Worm (Caenorhabditis elegans) whole organism, L4 larva: ENCODE results near the gene glr-2.

ENCODE experiments used
- gei-8 ChIP-seq: fragments of 200-800 bp; sonication (Bioruptor generic); optimal IDR thresholded peaks from 2 replicates; lab custom pipeline; 2018; ENCODE audit warnings: mild to moderate bottlenecking, missing genetic modification characterization, missing compliant biosample characterization
- lin-13 ChIP-seq: fragments of 150-350 bp; optimal IDR thresholded peaks from 2 replicates; lab custom pipeline; 2014; ENCODE audit warnings: missing biosample characterization, missing genetic modification reagents, missing genetic modification characterization
- unc-130 ChIP-seq: sonication (generic microtip); optimal IDR thresholded peaks from 2 replicates; lab custom pipeline; 2016; ENCODE audit warnings: missing genetic modification reagents, missing genetic modification characterization, missing compliant biosample characterization

DNA sequence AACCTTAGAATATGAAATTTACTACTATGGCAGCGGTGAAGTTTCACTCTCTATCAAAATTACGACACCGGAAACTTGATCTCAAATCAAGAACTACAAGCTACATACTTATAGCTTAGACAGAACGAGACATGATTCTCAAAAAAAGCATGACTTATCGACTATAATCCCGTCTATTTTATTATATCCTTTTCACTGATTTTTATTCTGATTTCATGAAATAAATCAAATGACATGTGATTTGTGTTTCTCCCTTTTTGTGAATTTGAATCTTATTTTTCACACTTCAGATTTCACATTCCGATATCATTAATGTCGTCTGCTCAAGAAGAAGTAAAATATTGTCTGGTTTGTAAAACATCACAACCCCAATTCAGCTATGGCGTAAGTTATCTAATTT lies 44.8 kb downstream of the glr-2 start, which contains the start of gene ZK418.11:
- TF ChIP-seq unc-130 (GFP tag; lab: Kevin White, UChicago) = no peak
- TF ChIP-seq lin-13 (GFP tag; lab: Kevin White, UChicago) = no peak
- no peak for TF ChIP-seq gei-8 (GFP tag; lab: Kevin White, UChicago)
